Fruit fly (Drosophila melanogaster) whole organism, embryonic: ENCODE results near the gene CG42579.
A peak's percentile ranks its signal among the peaks of the same experiment; 100 is the strongest.

Experiments
- Adf1 ChIP-seq: fragments of 200-800 bp; sonication (Bioruptor generic); IDR thresholded peaks from 2 replicates; pipeline ENCODE4 v1.3.6; 2022; ENCODE audit warnings: missing biosample characterization, missing genetic modification characterization
- Asciz ChIP-seq: fragments of 200-800 bp; sonication (Bioruptor generic); optimal IDR thresholded peaks from 2 replicates; lab custom pipeline; 2017; ENCODE audit warnings: missing biosample characterization, mild to moderate bottlenecking, missing genetic modification characterization, missing genetic modification reagents
- CG10366 ChIP-seq: fragments of 200-800 bp; sonication (Bioruptor generic); IDR thresholded peaks from 2 replicates; pipeline ENCODE4 v1.3.6; 2022; ENCODE audit warnings: missing biosample characterization, missing genetic modification characterization
- CG10431 ChIP-seq: fragments of 200-800 bp; sonication (Bioruptor generic); optimal IDR thresholded peaks from 3 replicates; lab custom pipeline; 2018; ENCODE audit warnings: missing biosample characterization, mild to moderate bottlenecking, missing genetic modification characterization
- CG10979 ChIP-seq: fragments of 200-800 bp; sonication (Bioruptor generic); optimal IDR thresholded peaks from 2 replicates; lab custom pipeline; 2018; ENCODE audit warnings: missing biosample characterization, mild to moderate bottlenecking, missing genetic modification characterization, moderate library complexity
- CG11398 ChIP-seq: fragments of 200-800 bp; sonication (Bioruptor generic); optimal IDR thresholded peaks from 2 replicates; lab custom pipeline; 2016; ENCODE audit warnings: missing biosample characterization, missing genetic modification characterization
- CG12391 ChIP-seq: fragments of 200-800 bp; sonication (Bioruptor generic); optimal IDR thresholded peaks from 3 replicates; lab custom pipeline; 2018; ENCODE audit warnings: missing biosample characterization, mild to moderate bottlenecking, missing genetic modification characterization, moderate library complexity
- CG12744 ChIP-seq: fragments of 200-800 bp; sonication (Bioruptor generic); optimal IDR thresholded peaks from 2 replicates; lab custom pipeline; 2016; ENCODE audit warnings: missing biosample characterization, missing genetic modification characterization
- CG13123 ChIP-seq: fragments of 200-800 bp; sonication (Bioruptor generic); optimal IDR thresholded peaks from 2 replicates; lab custom pipeline; 2016; ENCODE audit warnings: missing biosample characterization, missing genetic modification characterization
- CG13624 ChIP-seq: fragments of 200-800 bp; sonication (Bioruptor generic); optimal IDR thresholded peaks from 2 replicates; lab custom pipeline; 2016; ENCODE audit warnings: missing biosample characterization, missing genetic modification characterization
- CG1647 ChIP-seq: fragments of 200-800 bp; sonication (Bioruptor generic); optimal IDR thresholded peaks from 3 replicates; lab custom pipeline; 2016; ENCODE audit warnings: missing biosample characterization, missing genetic modification characterization
- CG17361 ChIP-seq: fragments of 200-800 bp; sonication (Bioruptor generic); IDR thresholded peaks from 3 replicates; pipeline ENCODE4 v1.3.6; 2022; ENCODE audit warnings: missing biosample characterization, missing genetic modification characterization
- CG17829 ChIP-seq: fragments of 200-800 bp; optimal IDR thresholded peaks from 2 replicates; lab custom pipeline; 2019; ENCODE audit warnings: missing biosample characterization, mild to moderate bottlenecking, missing genetic modification characterization, moderate library complexity
- CG18262 ChIP-seq: fragments of 200-800 bp; optimal IDR thresholded peaks from 3 replicates; lab custom pipeline; 2019; ENCODE audit warnings: missing biosample characterization, mild to moderate bottlenecking, missing genetic modification characterization, moderate library complexity
- CG2678 ChIP-seq: fragments of 200-800 bp; sonication (Bioruptor generic); optimal IDR thresholded peaks from 3 replicates; lab custom pipeline; 2019; ENCODE audit warnings: missing biosample characterization, mild to moderate bottlenecking, missing genetic modification characterization, moderate library complexity
- CG30020 ChIP-seq: fragments of 200-800 bp; optimal IDR thresholded peaks from 2 replicates; lab custom pipeline; 2019; ENCODE audit warnings: missing biosample characterization, mild to moderate bottlenecking, missing genetic modification characterization, moderate library complexity
- CG3281 ChIP-seq: fragments of 200-800 bp; sonication (Bioruptor generic); optimal IDR thresholded peaks from 3 replicates; lab custom pipeline; 2017; ENCODE audit warnings: missing biosample characterization, mild to moderate bottlenecking, missing genetic modification characterization
- CG3407 ChIP-seq: fragments of 200-800 bp; sonication (Bioruptor generic); optimal IDR thresholded peaks from 2 replicates; lab custom pipeline; 2018; ENCODE audit warnings: missing biosample characterization, mild to moderate bottlenecking, missing genetic modification characterization
- CG34422 ChIP-seq: fragments of 200-800 bp; sonication (Bioruptor generic); IDR thresholded peaks from 3 replicates; pipeline ENCODE4 v1.3.6; 2022; ENCODE audit warnings: missing biosample characterization, missing genetic modification characterization
- CG6683 ChIP-seq: fragments of 200-800 bp; sonication (Bioruptor generic); optimal IDR thresholded peaks from 2 replicates; lab custom pipeline; 2017; ENCODE audit warnings: missing biosample characterization, mild to moderate bottlenecking, missing genetic modification characterization, missing genetic modification reagents
- CG8924 ChIP-seq: fragments of 200-800 bp; optimal IDR thresholded peaks from 3 replicates; lab custom pipeline; 2019; ENCODE audit warnings: missing biosample characterization, mild to moderate bottlenecking, missing genetic modification characterization, moderate library complexity
- Dbx ChIP-seq: fragments of 200-800 bp; sonication (Bioruptor generic); IDR thresholded peaks from 3 replicates; pipeline ENCODE4 v1.3.6; 2022; ENCODE audit warnings: missing biosample characterization, missing genetic modification characterization
- Dll ChIP-seq: fragments of 200-800 bp; sonication (Bioruptor generic); IDR thresholded peaks from 4 replicates; pipeline ENCODE4 v1.3.6; 2022; ENCODE audit warnings: missing biosample characterization, missing genetic modification characterization; ENCODE audit not compliant: partially characterized antibody
- Elba2 ChIP-seq: fragments of 200-800 bp; sonication (Bioruptor generic); optimal IDR thresholded peaks from 3 replicates; lab custom pipeline; 2016; ENCODE audit warnings: missing biosample characterization, missing genetic modification characterization
- Ets65A ChIP-seq: fragments of 200-800 bp; sonication (Bioruptor generic); peaks from one replicate; lab custom pipeline; 2016; ENCODE audit warnings: missing biosample characterization, missing genetic modification characterization
- Fer1 ChIP-seq: fragments of 200-800 bp; sonication (Bioruptor generic); optimal IDR thresholded peaks from 2 replicates; lab custom pipeline; 2017; ENCODE audit warnings: missing biosample characterization, mild to moderate bottlenecking, missing genetic modification characterization
- Hey ChIP-seq: fragments of 200-800 bp; sonication (Bioruptor generic); optimal IDR thresholded peaks from 3 replicates; lab custom pipeline; 2018; ENCODE audit warnings: missing biosample characterization, mild to moderate bottlenecking, missing genetic modification characterization
- Hmr ChIP-seq: fragments of 200-800 bp; sonication (Bioruptor generic); optimal IDR thresholded peaks from 3 replicates; lab custom pipeline; 2017; ENCODE audit warnings: mild to moderate bottlenecking, missing biosample characterization, missing genetic modification reagents, missing genetic modification characterization
- Hmx ChIP-seq: fragments of 200-800 bp; sonication (Bioruptor generic); optimal IDR thresholded peaks from 2 replicates; lab custom pipeline; 2016; ENCODE audit warnings: missing biosample characterization, missing genetic modification characterization
- Poxn ChIP-seq: fragments of 200-800 bp; sonication (Bioruptor generic); IDR thresholded peaks from 2 replicates; pipeline ENCODE4 v1.3.6; 2022; ENCODE audit warnings: missing biosample characterization, missing genetic modification characterization
- Ravus ChIP-seq: fragments of 200-800 bp; sonication (Bioruptor generic); IDR thresholded peaks from 2 replicates; pipeline ENCODE4 v1.3.6; 2022; ENCODE audit warnings: missing biosample characterization, missing genetic modification characterization
- bsh ChIP-seq, 2 experiments: fragments of 200-800 bp; sonication (Bioruptor generic); optimal IDR thresholded peaks; 2 replicates each; lab custom pipeline; 2017 to 2018; ENCODE audit warnings: mild to moderate bottlenecking in 2 of 2, missing biosample characterization in 2 of 2, missing genetic modification characterization in 2 of 2, moderate library complexity in 1 of 2
- chif ChIP-seq, 2 experiments: fragments of 200-800 bp; sonication (Bioruptor generic); optimal IDR thresholded peaks; 3 replicates each; lab custom pipeline; 2016; ENCODE audit warnings: missing biosample characterization in 2 of 2, missing genetic modification characterization in 2 of 2
- crp ChIP-seq, 2 experiments: fragments of 200-800 bp; sonication (Bioruptor generic); optimal IDR thresholded peaks; 2 replicates in 1 of 2; 3 replicates in 1 of 2; lab custom pipeline; 2017; ENCODE audit warnings: missing biosample characterization in 2 of 2, missing genetic modification characterization in 2 of 2, mild to moderate bottlenecking in 1 of 2, moderate library complexity in 1 of 2
- cwo ChIP-seq: fragments of 200-800 bp; sonication (Bioruptor generic); optimal IDR thresholded peaks from 3 replicates; lab custom pipeline; 2017; ENCODE audit warnings: missing biosample characterization, missing genetic modification characterization, mild to moderate bottlenecking, moderate library complexity, missing genetic modification reagents
- dati ChIP-seq: fragments of 200-800 bp; sonication (Bioruptor generic); IDR thresholded peaks from 2 replicates; pipeline ENCODE4 v1.3.6; 2022; ENCODE audit warnings: missing biosample characterization, missing genetic modification characterization
- dmrt99B ChIP-seq: fragments of 200-800 bp; sonication (Bioruptor generic); optimal IDR thresholded peaks from 2 replicates; lab custom pipeline; 2018; ENCODE audit warnings: missing biosample characterization, mild to moderate bottlenecking, missing genetic modification characterization, moderate library complexity
- eyg ChIP-seq: fragments of 200-800 bp; sonication (Bioruptor generic); optimal IDR thresholded peaks from 3 replicates; lab custom pipeline; 2016; ENCODE audit warnings: missing biosample characterization, missing genetic modification characterization
- fd3F ChIP-seq: fragments of 200-800 bp; sonication (Bioruptor generic); optimal IDR thresholded peaks from 2 replicates; lab custom pipeline; 2018; ENCODE audit warnings: missing biosample characterization, mild to moderate bottlenecking, missing genetic modification characterization, moderate library complexity
- lola ChIP-seq, 3 experiments: fragments of >200 bp in 2 of 3; fragments of 200-800 bp in 1 of 3; sonication (Bioruptor generic) in 1 of 3; optimal IDR thresholded peaks; 2 replicates each; lab custom pipeline; 2017 to 2019; ENCODE audit warnings: missing biosample characterization in 3 of 3, missing genetic modification characterization in 3 of 3, mild to moderate bottlenecking in 1 of 3, moderate library complexity in 1 of 3
- nau ChIP-seq: fragments of 200-800 bp; sonication (Bioruptor generic); optimal IDR thresholded peaks from 3 replicates; lab custom pipeline; 2017; ENCODE audit warnings: missing biosample characterization, mild to moderate bottlenecking, missing genetic modification characterization, missing genetic modification reagents
- nmo ChIP-seq: fragments of 200-800 bp; sonication (Bioruptor generic); optimal IDR thresholded peaks from 2 replicates; lab custom pipeline; 2018; ENCODE audit warnings: missing biosample characterization, mild to moderate bottlenecking, missing genetic modification characterization, moderate library complexity
- pb ChIP-seq: fragments of 200-800 bp; sonication (Bioruptor generic); optimal IDR thresholded peaks from 3 replicates; lab custom pipeline; 2016; ENCODE audit warnings: missing biosample characterization, missing genetic modification characterization
- sob ChIP-seq: fragments of 200-800 bp; sonication (Bioruptor generic); IDR thresholded peaks from 2 replicates; pipeline ENCODE4 v1.3.6; 2022; ENCODE audit warnings: missing biosample characterization, missing genetic modification characterization
- sug ChIP-seq: fragments of 200-800 bp; optimal IDR thresholded peaks from 2 replicates; lab custom pipeline; 2019; ENCODE audit warnings: missing biosample characterization, mild to moderate bottlenecking, missing genetic modification characterization, moderate library complexity
- trem ChIP-seq: fragments of 200-800 bp; optimal IDR thresholded peaks from 3 replicates; lab custom pipeline; 2019; ENCODE audit warnings: missing biosample characterization, mild to moderate bottlenecking, missing genetic modification characterization, moderate library complexity
- twi ChIP-seq: fragments of 200-800 bp; optimal IDR thresholded peaks from 2 replicates; lab custom pipeline; 2019; ENCODE audit warnings: missing biosample characterization, mild to moderate bottlenecking, missing genetic modification characterization, moderate library complexity
- wek ChIP-seq: fragments of 200-800 bp; sonication (Bioruptor generic); optimal IDR thresholded peaks from 3 replicates; lab custom pipeline; 2018; ENCODE audit warnings: missing biosample characterization, mild to moderate bottlenecking, missing genetic modification characterization, moderate library complexity

CG42579 gene

dm6 chrX:20502776-20503503 lies 24.5 kb upstream of the CG42579 start (continued):
- peak; percentile 4 for TF ChIP-seq fd3F (GFP tag; lab: Kevin White, UChicago)
- no peak for TF ChIP-seq dati (GFP tag; lab: Robert Waterston, UW)
- TF ChIP-seq CG6683 (GFP tag; lab: Kevin White, UChicago) = peak; percentile 1
- no peak for TF ChIP-seq Dbx
- no peak for TF ChIP-seq twi (tag; lab: Kevin White, UChicago)
- TF ChIP-seq CG13123 (GFP tag; lab: Kevin White, UChicago) = no peak
- TF ChIP-seq pb (GFP tag; lab: Kevin White, UChicago) = no peak
- no peak for TF ChIP-seq CG11398 (GFP tag; lab: Kevin White, UChicago)
- peak; percentile 29 for TF ChIP-seq CG12391
- TF ChIP-seq Ravus = no peak
- TF ChIP-seq Poxn (GFP tag; lab: Robert Waterston, UW) = no peak
- TF ChIP-seq lola (GFP tag; optimal IDR thresholded peaks at IDR 0.05; lab: Kevin White, UChicago) = no peak
- TF ChIP-seq chif (GFP tag; optimal IDR thresholded peaks at IDR 0.05; lab: Kevin White, UChicago) = peak in 1 of 2 experiments; percentile 22
- TF ChIP-seq CG10366 (GFP tag; lab: Robert Waterston, UW) = peak; percentile 42; the same call in 1 of the 2 replicates
- TF ChIP-seq Ets65A (GFP tag; lab: Kevin White, UChicago) = no peak
- TF ChIP-seq Dll = no peak
- TF ChIP-seq CG18262 (tag; lab: Kevin White, UChicago) = peak; percentile 50
- peak; percentile 42 for TF ChIP-seq CG10979 (tag; lab: Kevin White, UChicago)
- TF ChIP-seq dmrt99B (tag; lab: Kevin White, UChicago) = peak; percentile 70

DNA sequence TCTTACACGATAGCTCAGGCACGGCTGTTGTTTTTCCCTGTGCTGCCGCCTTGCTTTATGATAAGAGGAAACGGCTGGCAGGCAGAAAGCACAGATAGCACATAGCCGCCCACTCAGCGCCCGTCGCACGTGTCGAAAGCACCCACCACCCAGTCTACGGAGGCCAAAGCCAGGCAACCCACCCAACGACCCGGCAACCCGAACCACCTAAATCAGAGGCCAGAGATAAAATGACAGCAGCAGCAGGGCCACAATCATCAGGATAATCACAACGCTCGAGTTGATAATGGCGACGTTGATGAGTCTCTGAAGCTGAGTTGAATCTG lies 24.0 kb upstream of the CG42579 start:
- TF ChIP-seq CG17829 (tag; lab: Kevin White, UChicago) (no peak), CG30020 (no peak), crp (GFP tag; optimal IDR thresholded peaks at IDR 0.05; lab: Kevin White, UChicago) (no peak), CG13624 (GFP tag; lab: Kevin White, UChicago) (no peak), Hmr (GFP tag; lab: Kevin White, UChicago) (no peak), wek (no peak), Adf1 (GFP tag; lab: Robert Waterston, UW) (no peak; the same call in 1 of the 2 replicates), nau (no peak), CG10431 (no peak), cwo (GFP tag; lab: Kevin White, UChicago) (peak; percentile 84), CG17361 (no peak; the same call in 2 of the 3 replicates), eyg (GFP tag; lab: Kevin White, UChicago) (no peak), sob (GFP tag; lab: Robert Waterston, UW) (0 out of 2 replicates have a peak, but pooled peaks have one; percentile 8), CG3407 (GFP tag; lab: Kevin White, UChicago) (no peak), CG34422 (GFP tag; lab: Robert Waterston, UW) (no peak), CG8924 (tag; lab: Kevin White, UChicago) (peak; percentile 15), CG12744 (no peak), Hmx (no peak), trem (tag; lab: Kevin White, UChicago) (no peak), Elba2 (GFP tag; lab: Kevin White, UChicago) (no peak), CG1647 (no peak), bsh (GFP tag; optimal IDR thresholded peaks at IDR 0.05; lab: Kevin White, UChicago) (peak in 1 of 2 experiments; percentile 11), nmo (GFP tag; lab: Kevin White, UChicago) (no peak), sug (peak; percentile 13), Fer1 (GFP tag; lab: Kevin White, UChicago) (peak; percentile 34), Hey (peak; percentile 97), Ets65A (GFP tag; lab: Kevin White, UChicago) (peak; percentile 76), dmrt99B (tag; lab: Kevin White, UChicago) (no peak), CG2678 (tag; lab: Kevin White, UChicago) (peak; percentile 26), Asciz (GFP tag; lab: Kevin White, UChicago) (no peak), CG3281 (GFP tag; lab: Kevin White, UChicago) (no peak)
